Worm (Caenorhabditis elegans): Measurements from ENCODE around the gene Y45F10A.7.

The Y45F10A.7 gene

DNA sequence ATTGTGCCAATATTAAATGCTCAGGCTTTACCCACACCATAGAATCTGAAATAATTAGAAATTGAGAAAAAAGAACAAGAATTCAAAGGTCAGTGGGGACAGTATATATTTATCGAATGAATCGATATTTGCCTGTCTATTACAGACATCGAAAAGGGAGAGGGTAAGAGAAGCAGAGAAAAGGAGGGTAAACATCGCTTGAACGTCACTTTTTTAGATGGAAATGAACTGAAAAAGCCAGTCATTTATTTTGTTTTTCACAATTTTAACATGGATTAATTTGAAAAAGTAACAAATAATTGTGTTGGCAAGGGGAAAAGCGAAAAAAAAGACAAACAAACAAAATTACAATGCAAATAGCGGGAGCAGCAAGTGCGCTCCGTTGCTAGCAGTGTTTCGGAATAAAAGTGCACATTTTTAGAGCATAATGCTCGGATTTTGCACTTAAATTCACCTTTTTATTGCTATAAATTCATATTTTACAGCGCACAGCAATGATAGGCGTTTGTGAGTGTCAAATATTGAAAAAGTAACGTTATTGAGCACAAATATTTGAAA, 10.5 kb downstream of the Y45F10A.7 start, which contains the start of gene tbc-9:
Gene tbc-9 (minus strand): TSS at position 51 of the 558 bp plus-strand sequence.
- no peak for TF ChIP-seq unc-62 (GFP tag; optimal IDR thresholded peaks at IDR 0.05)

DNA sequence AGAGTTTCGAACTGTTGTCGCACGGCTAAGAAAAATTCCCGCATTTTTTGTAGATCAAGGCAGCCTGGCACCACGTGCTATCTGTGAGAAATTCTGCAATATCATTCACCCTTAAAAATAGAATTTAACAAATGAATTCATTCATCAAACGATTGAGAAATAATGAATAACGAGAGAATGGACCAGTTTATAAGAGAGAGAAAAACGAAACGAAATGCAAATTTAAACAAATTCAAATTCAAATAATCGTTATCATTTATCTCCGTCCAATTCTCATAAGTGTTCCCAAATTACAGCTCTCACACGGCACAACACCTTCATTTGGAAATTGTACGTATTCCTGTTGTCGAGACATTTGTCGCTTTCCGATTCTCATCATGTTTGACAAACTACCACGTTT, 12.8 kb downstream of the Y45F10A.7 start, which contains the start of gene seld-1:
Gene seld-1 (plus strand): TSS at position 301 of the 400 bp plus-strand sequence.
- no peak for TF ChIP-seq unc-62 (GFP tag; optimal IDR thresholded peaks at IDR 0.05)

ce11 chrIV:13505662-13506061, 13.3 kb downstream of the Y45F10A.7 start, which contains the start of gene nlp-17:
nlp-17 (minus strand) TSS chrIV:13505762.
- no peak for TF ChIP-seq unc-62 (GFP tag; optimal IDR thresholded peaks at IDR 0.05)

DNA sequence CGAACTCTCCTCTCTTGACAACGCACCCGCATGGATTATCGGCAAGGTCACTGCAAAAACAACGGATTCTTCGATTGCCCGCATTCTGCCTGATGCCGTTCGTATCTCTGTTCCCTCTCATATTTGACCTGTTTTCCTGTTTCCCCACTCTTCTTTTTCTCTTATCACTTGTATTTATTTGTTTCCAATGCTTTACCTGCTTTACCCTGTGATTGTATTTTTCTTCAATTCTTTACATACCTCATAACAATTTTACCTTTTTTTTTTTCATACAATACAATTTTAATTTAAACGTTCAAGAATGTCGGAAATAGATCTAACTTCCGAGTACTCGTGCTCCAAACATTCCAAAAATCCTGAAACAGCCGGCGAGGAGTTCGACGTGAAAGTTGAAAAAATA, 16.6 kb downstream of the Y45F10A.7 start, which contains the start of gene afmd-2:
Gene afmd-2 (plus strand): TSS at position 301 of the 400 bp plus-strand sequence.
- TF ChIP-seq unc-62 (GFP tag; optimal IDR thresholded peaks at IDR 0.05), result no peak

DNA sequence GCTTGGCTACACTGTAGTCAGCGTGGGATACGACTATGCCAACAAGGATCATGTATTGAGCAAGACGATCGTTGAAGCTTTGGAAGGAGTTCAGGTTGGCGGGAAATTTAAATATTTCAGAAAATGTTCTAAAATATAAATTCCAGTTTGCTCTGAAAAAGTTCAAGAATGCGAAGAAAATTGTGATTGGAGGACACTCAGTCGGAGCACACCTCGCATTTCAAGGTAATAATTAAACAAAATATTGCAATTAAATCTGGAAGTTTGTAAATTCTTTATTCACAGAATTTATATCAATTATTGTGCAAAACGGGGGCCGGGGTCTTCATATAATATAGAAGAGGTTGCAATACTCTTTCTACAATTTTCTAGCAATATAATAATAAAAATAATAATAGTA, 17.7 kb downstream of the Y45F10A.7 start:
- TF ChIP-seq unc-62 (GFP tag; optimal IDR thresholded peaks at IDR 0.05), result no peak

DNA sequence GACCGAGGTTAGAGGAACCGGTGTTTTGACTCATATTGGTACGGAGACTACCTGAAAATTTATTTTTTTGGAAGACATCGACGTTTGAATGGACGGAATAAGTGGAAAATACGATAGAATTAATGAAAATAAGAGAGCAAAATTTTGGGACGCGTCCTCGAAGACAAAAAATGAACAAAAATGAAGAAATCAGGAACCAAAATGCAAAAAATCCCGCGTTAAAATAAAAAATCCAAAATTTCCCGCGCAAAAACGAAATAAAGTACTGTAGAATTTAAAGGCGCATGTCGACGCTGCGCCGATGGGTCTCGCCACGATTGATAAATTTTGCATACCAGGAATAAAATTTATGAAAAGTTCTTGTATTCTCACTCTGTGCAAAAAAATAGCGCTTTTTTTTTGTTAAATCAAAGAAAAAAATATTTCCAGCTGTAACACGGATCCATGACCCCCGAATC, 19.8 kb downstream of the Y45F10A.7 start, which contains the start of gene puf-3:
Gene puf-3 (minus strand): TSS at position 51 of the 458 bp plus-strand sequence.
- TF ChIP-seq unc-62 (GFP tag; optimal IDR thresholded peaks at IDR 0.05), result no peak

- TF ChIP-seq unc-62 (GFP tag; optimal IDR thresholded peaks at IDR 0.05), result no peak
These were observed 20.6 kb downstream of the Y45F10A.7 start for ce11 chrIV:13513010-13513409.

DNA sequence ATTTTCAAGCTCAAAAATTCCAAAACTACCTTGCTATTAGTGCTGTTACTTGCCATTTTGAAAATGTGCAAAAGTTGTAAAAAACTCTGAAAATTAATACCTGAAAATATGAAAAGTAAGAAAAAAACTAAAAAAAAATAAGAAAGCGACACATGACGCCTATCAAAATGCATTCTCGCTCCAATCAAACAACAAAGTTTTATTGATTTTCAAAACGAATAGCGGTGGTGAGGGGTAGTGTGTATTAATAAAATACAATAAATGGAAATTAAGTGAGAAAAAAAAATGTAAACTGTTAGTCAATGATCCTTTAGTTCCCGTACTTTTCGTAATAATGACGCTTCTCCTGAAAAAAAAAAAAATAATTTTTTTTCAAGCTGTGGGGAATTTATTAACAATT, 29.4 kb downstream of the Y45F10A.7 start, which contains the start of gene dcap-2:
Gene dcap-2 (minus strand): TSS at position 86 of the 400 bp plus-strand sequence.
- no peak for TF ChIP-seq unc-62 (GFP tag; optimal IDR thresholded peaks at IDR 0.05)

DNA sequence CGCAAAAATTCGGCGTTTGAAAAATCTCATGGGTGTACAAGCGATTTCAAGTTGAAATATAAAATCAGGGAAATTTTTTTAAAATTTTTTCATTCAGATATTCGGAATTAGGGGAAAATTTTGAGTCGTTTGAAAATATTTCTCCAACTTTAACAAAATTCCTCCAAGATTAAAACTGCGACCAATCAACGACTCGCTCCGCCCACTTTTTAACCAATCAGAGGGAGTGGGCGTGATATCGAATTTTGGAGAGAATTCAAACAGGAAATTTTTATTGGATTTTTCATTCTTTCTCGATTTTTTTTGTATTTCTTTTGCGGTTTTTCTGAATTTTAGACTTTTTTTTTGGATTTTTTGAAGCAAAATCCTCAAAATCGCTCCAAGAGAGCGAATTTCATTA, 32.9 kb downstream of the Y45F10A.7 start:
- no peak for TF ChIP-seq unc-62 (GFP tag; optimal IDR thresholded peaks at IDR 0.05)

DNA sequence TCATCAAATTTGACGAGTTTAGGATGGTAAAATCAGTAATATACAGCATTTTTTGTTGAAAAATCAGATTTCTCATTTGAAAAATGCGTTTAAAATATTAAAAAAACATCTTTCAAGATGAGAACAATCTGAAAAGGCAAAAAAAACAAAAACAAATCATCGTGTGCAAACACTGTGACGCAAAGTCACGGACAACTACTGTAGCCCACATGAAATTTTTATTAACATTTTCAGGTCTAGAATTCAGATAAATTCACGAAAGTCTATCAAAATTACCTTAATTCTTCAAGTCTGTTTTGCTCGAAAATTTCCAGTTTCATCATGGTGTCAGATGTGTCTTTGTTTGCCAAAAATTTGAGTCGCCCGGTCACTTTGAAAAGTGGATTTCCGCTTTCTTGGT, 46.5 kb downstream of the Y45F10A.7 start:
- TF ChIP-seq unc-62 (GFP tag; optimal IDR thresholded peaks at IDR 0.05), result no peak

ce11 chrIV:13540165-13540564, 47.8 kb downstream of the Y45F10A.7 start, which contains the start of gene rsd-2:
rsd-2 (minus strand) TSS chrIV:13540265.
- no peak for TF ChIP-seq unc-62 (GFP tag; optimal IDR thresholded peaks at IDR 0.05)

All from whole organism, dauer.